Fruit fly (Drosophila melanogaster) whole organism, prepupa: ENCODE measurements around the gene obst-G.

Source experiments
- Blimp-1 ChIP-seq: fragments of 200-800 bp; sonication (Bioruptor generic); optimal IDR thresholded peaks from 3 replicates; lab custom pipeline; 2017; ENCODE audit warnings: missing biosample characterization, missing genetic modification characterization, mild to moderate bottlenecking, moderate library complexity, missing genetic modification reagents
- CG10631 ChIP-seq: fragments of 200-800 bp; sonication (Bioruptor generic); optimal IDR thresholded peaks from 2 replicates; lab custom pipeline; 2016; ENCODE audit warnings: missing biosample characterization, missing genetic modification characterization
- CG10669 ChIP-seq: fragments of 200-800 bp; sonication (Bioruptor generic); optimal IDR thresholded peaks from 3 replicates; lab custom pipeline; 2018; ENCODE audit warnings: missing biosample characterization, mild to moderate bottlenecking, missing genetic modification characterization, moderate library complexity
- CG11762 ChIP-seq: fragments of 200-800 bp; sonication (Bioruptor generic); optimal IDR thresholded peaks from 3 replicates; lab custom pipeline; 2016; ENCODE audit warnings: missing biosample characterization, missing genetic modification characterization; ENCODE audit not compliant: insufficient read depth
- CG11902 ChIP-seq: fragments of 200-800 bp; sonication (Bioruptor generic); optimal IDR thresholded peaks from 3 replicates; lab custom pipeline; 2016; ENCODE audit warnings: missing biosample characterization, missing genetic modification characterization
- CG15336 ChIP-seq: fragments of 200-800 bp; sonication (Bioruptor generic); IDR thresholded peaks from 2 replicates; pipeline ENCODE4 v1.3.6; 2022; ENCODE audit warnings: missing biosample characterization, missing genetic modification characterization
- CG1621 ChIP-seq: fragments of 200-800 bp; sonication (Bioruptor generic); optimal IDR thresholded peaks from 3 replicates; lab custom pipeline; 2018; ENCODE audit warnings: missing biosample characterization, mild to moderate bottlenecking, missing genetic modification characterization
- CG3032 ChIP-seq: fragments of 200-800 bp; optimal IDR thresholded peaks from 2 replicates; lab custom pipeline; 2019; ENCODE audit warnings: missing biosample characterization, mild to moderate bottlenecking, missing genetic modification characterization, moderate library complexity
- CG32006 ChIP-seq: fragments of 200-800 bp; sonication (Bioruptor generic); optimal IDR thresholded peaks from 3 replicates; lab custom pipeline; 2017; ENCODE audit warnings: missing biosample characterization, mild to moderate bottlenecking, missing genetic modification characterization
- CG34406 ChIP-seq: fragments of 200-800 bp; sonication (Bioruptor generic); optimal IDR thresholded peaks from 3 replicates; lab custom pipeline; 2016; ENCODE audit warnings: missing biosample characterization, missing genetic modification characterization
- CG3919 ChIP-seq: fragments of 200-800 bp; sonication (Bioruptor generic); optimal IDR thresholded peaks from 3 replicates; lab custom pipeline; 2016; ENCODE audit warnings: missing biosample characterization, missing genetic modification characterization
- CG6163 ChIP-seq: fragments of 200-800 bp; sonication (Bioruptor generic); IDR thresholded peaks from 3 replicates; pipeline ENCODE4 v1.3.6; 2022; ENCODE audit warnings: missing biosample characterization, missing genetic modification characterization
- CG6792 ChIP-seq: fragments of 200-800 bp; sonication (Bioruptor generic); optimal IDR thresholded peaks from 3 replicates; lab custom pipeline; 2016; ENCODE audit warnings: missing biosample characterization, missing genetic modification characterization
- CG6808 ChIP-seq: fragments of 200-800 bp; sonication (Bioruptor generic); optimal IDR thresholded peaks from 3 replicates; lab custom pipeline; 2017; ENCODE audit warnings: missing biosample characterization, missing genetic modification characterization, mild to moderate bottlenecking, moderate library complexity, missing genetic modification reagents
- CG6854 ChIP-seq: fragments of 200-800 bp; sonication (Bioruptor generic); optimal IDR thresholded peaks from 2 replicates; lab custom pipeline; 2017; ENCODE audit warnings: missing biosample characterization, mild to moderate bottlenecking, missing genetic modification characterization
- CG9139 ChIP-seq: fragments of 200-800 bp; sonication (Bioruptor generic); optimal IDR thresholded peaks from 3 replicates; lab custom pipeline; 2017; ENCODE audit warnings: missing biosample characterization, mild to moderate bottlenecking, missing genetic modification characterization
- Eip75B ChIP-seq: fragments of 200-800 bp; sonication (Bioruptor generic); optimal IDR thresholded peaks from 3 replicates; lab custom pipeline; 2016; ENCODE audit warnings: missing biosample characterization, missing genetic modification characterization
- Eip78C ChIP-seq: fragments of 200-800 bp; sonication (Bioruptor generic); peaks from one replicate; lab custom pipeline; 2016; ENCODE audit warnings: missing biosample characterization, missing genetic modification characterization
- Gug ChIP-seq: fragments of 200-800 bp; sonication (Bioruptor generic); IDR thresholded peaks from 2 replicates; pipeline ENCODE4 v1.3.6; 2022; ENCODE audit warnings: missing biosample characterization, missing genetic modification characterization
- Hr38 ChIP-seq: sonication (Bioruptor generic); optimal IDR thresholded peaks from 2 replicates; lab custom pipeline; 2016; ENCODE audit warnings: missing biosample characterization, missing genetic modification characterization
- Hr4 ChIP-seq: fragments of 200-800 bp; sonication (Bioruptor generic); optimal IDR thresholded peaks from 3 replicates; lab custom pipeline; 2016; ENCODE audit warnings: missing biosample characterization, missing genetic modification characterization
- Lpt ChIP-seq: fragments of 200-800 bp; sonication (Bioruptor generic); optimal IDR thresholded peaks from 3 replicates; lab custom pipeline; 2016; ENCODE audit warnings: missing biosample characterization, missing genetic modification characterization
- Met ChIP-seq: fragments of 200-800 bp; sonication (Bioruptor generic); optimal IDR thresholded peaks from 3 replicates; lab custom pipeline; 2016; ENCODE audit warnings: missing biosample characterization, missing genetic modification characterization
- Smox ChIP-seq: fragments of 200-800 bp; sonication (Bioruptor generic); optimal IDR thresholded peaks from 3 replicates; lab custom pipeline; 2016; ENCODE audit warnings: missing biosample characterization, missing genetic modification characterization
- Sox102F ChIP-seq: fragments of 200-800 bp; sonication (Bioruptor generic); optimal IDR thresholded peaks from 2 replicates; lab custom pipeline; 2016; ENCODE audit warnings: missing biosample characterization, mild to moderate bottlenecking, missing genetic modification characterization
- Sox14 ChIP-seq: fragments of 200-800 bp; sonication (Bioruptor generic); optimal IDR thresholded peaks from 3 replicates; lab custom pipeline; 2016; ENCODE audit warnings: missing biosample characterization, missing genetic modification characterization
- Sox15 ChIP-seq: fragments of 200-800 bp; sonication (Bioruptor generic); optimal IDR thresholded peaks from 3 replicates; lab custom pipeline; 2016; ENCODE audit warnings: missing biosample characterization, missing genetic modification characterization
- achi ChIP-seq: fragments of 200-800 bp; sonication (Bioruptor generic); optimal IDR thresholded peaks from 3 replicates; lab custom pipeline; 2016; ENCODE audit warnings: missing biosample characterization, missing genetic modification characterization
- acj6 ChIP-seq: fragments of 200-800 bp; sonication (Bioruptor generic); optimal IDR thresholded peaks from 3 replicates; lab custom pipeline; 2016; ENCODE audit warnings: missing biosample characterization, missing genetic modification characterization
- dsx ChIP-seq: fragments of 200-800 bp; optimal IDR thresholded peaks from 3 replicates; lab custom pipeline; 2019; ENCODE audit warnings: missing biosample characterization, mild to moderate bottlenecking, missing genetic modification characterization, moderate library complexity; ENCODE audit not compliant: poor library complexity, severe bottlenecking
- eg ChIP-seq: fragments of 200-800 bp; sonication (Bioruptor generic); IDR thresholded peaks from 3 replicates; pipeline ENCODE4 v1.3.6; 2022; ENCODE audit warnings: missing biosample characterization, missing genetic modification characterization
- fd85E ChIP-seq: fragments of 200-800 bp; sonication (Bioruptor generic); optimal IDR thresholded peaks from 3 replicates; lab custom pipeline; 2016; ENCODE audit warnings: missing biosample characterization, missing genetic modification characterization
- spab ChIP-seq: fragments of 200-800 bp; sonication (Bioruptor generic); optimal IDR thresholded peaks from 2 replicates; lab custom pipeline; 2017; ENCODE audit warnings: missing biosample characterization, mild to moderate bottlenecking, missing genetic modification characterization, missing genetic modification reagents
- ss ChIP-seq, 2 experiments: fragments of 200-800 bp; sonication (Bioruptor generic); optimal IDR thresholded peaks; 2 replicates in 1 of 2; 3 replicates in 1 of 2; lab custom pipeline; 2017 to 2018; ENCODE audit warnings: mild to moderate bottlenecking in 2 of 2, missing biosample characterization in 2 of 2, missing genetic modification characterization in 2 of 2, moderate library complexity in 1 of 2
- svp ChIP-seq: fragments of 200-800 bp; sonication (Bioruptor generic); peaks from one replicate; lab custom pipeline; 2016; ENCODE audit warnings: missing biosample characterization, missing genetic modification characterization
- topi ChIP-seq: fragments of 200-800 bp; sonication (Bioruptor generic); optimal IDR thresholded peaks from 3 replicates; lab custom pipeline; 2016; ENCODE audit warnings: missing biosample characterization, missing genetic modification characterization

Gene obst-G

dm6 chr3L:11941612-11942011, 11.5 kb downstream of the obst-G start, which contains the start of gene Rpt4R:
Gene Rpt4R (plus strand): TSS chr3L:11941912.
- TF ChIP-seq topi (GFP tag; lab: Kevin White, UChicago) (no peak), CG11902 (GFP tag; lab: Kevin White, UChicago) (no peak), fd85E (no peak), CG6792 (no peak), ss (GFP tag; optimal IDR thresholded peaks at IDR 0.05; lab: Kevin White, UChicago) (no peak)

dm6 chr3L:11938716-11939115, 14.4 kb downstream of the obst-G start, which contains the start of gene CG44837:
Gene CG44837 (minus strand): TSS chr3L:11938872.
- TF ChIP-seq CG10631 (GFP tag; lab: Kevin White, UChicago) (no peak), acj6 (GFP tag; lab: Kevin White, UChicago) (no peak), CG3032 (tag; lab: Kevin White, UChicago) (no peak), Smox (GFP tag; lab: Kevin White, UChicago) (no peak), CG11762 (GFP tag; lab: Kevin White, UChicago) (no peak), Met (GFP tag; lab: Kevin White, UChicago) (no peak), dsx (no peak), CG9139 (no peak), Hr38 (GFP tag; lab: Kevin White, UChicago) (no peak), Sox14 (GFP tag; lab: Kevin White, UChicago) (no peak), CG10669 (no peak), CG6792 (no peak), Eip78C (GFP tag; lab: Kevin White, UChicago) (no peak), topi (GFP tag; lab: Kevin White, UChicago) (no peak), Sox102F (GFP tag; lab: Kevin White, UChicago) (no peak)

dm6 chr3L:11937270-11937669, 15.8 kb downstream of the obst-G start:
- TF ChIP-seq Eip75B (no peak), CG3919 (GFP tag; lab: Kevin White, UChicago) (no peak), Hr4 (GFP tag; lab: Kevin White, UChicago) (no peak), Blimp-1 (GFP tag; lab: Kevin White, UChicago) (no peak), achi (no peak), dsx (no peak), svp (GFP tag; lab: Kevin White, UChicago) (no peak), CG34406 (GFP tag; lab: Kevin White, UChicago) (no peak), CG6854 (GFP tag; lab: Kevin White, UChicago) (no peak)

- no peak for TF ChIP-seq CG34406 (GFP tag; lab: Kevin White, UChicago)
- TF ChIP-seq Hr38 (GFP tag; lab: Kevin White, UChicago), result no peak
- peak; percentile 50 for TF ChIP-seq svp (GFP tag; lab: Kevin White, UChicago)
Observed at dm6 chr3L:11931619-11932018, 21.5 kb downstream of the obst-G start.

dm6 chr3L:11927287-11927743, 25.8 kb downstream of the obst-G start, which contains the start of gene byn:
Gene byn (plus strand): TSS chr3L:11927693.
- no peak for TF ChIP-seq Lpt (GFP tag; lab: Kevin White, UChicago)
- 0 out of 3 replicates have a peak, but pooled peaks have one; percentile 11 for TF ChIP-seq eg (GFP tag; lab: Robert Waterston, UW)
- peak in 1 of 2 experiments; percentile 42 for TF ChIP-seq ss (GFP tag; optimal IDR thresholded peaks at IDR 0.05; lab: Kevin White, UChicago)
- TF ChIP-seq CG6808 (GFP tag; lab: Kevin White, UChicago), result no peak
- TF ChIP-seq, all 60 proteins: peak for 2

dm6 chr3L:11925382-11925781, 27.7 kb downstream of the obst-G start:
- no peak for TF ChIP-seq CG6854 (GFP tag; lab: Kevin White, UChicago)
- TF ChIP-seq spab, result no peak
- no peak for TF ChIP-seq CG32006 (GFP tag; lab: Kevin White, UChicago)
- TF ChIP-seq CG1621 (tag; lab: Kevin White, UChicago), result no peak
- TF ChIP-seq CG6163 (GFP tag; lab: Robert Waterston, UW), result no peak
- no peak for TF ChIP-seq achi
- no peak for TF ChIP-seq Gug
- TF ChIP-seq Sox15, result no peak
- no peak for TF ChIP-seq CG15336
- no peak for TF ChIP-seq CG10631 (GFP tag; lab: Kevin White, UChicago)
- TF ChIP-seq CG6792, result no peak
